Worm (Caenorhabditis elegans): ENCODE data around the gene F29A7.6.

Gene F29A7.6

ce11 chrII:2735644-2736043 is 16.8 kb downstream of the F29A7.6 start:
- TF ChIP-seq nhr-179 (tag; optimal IDR thresholded peaks at IDR 0.05) (no peak), hmg-1.2 (GFP tag; IDR thresholded peaks at IDR 0.05) (peak; percentile 55), B0261.1 (tag; optimal IDR thresholded peaks at IDR 0.05) (peak; percentile 74), tbp1 (GFP tag; optimal IDR thresholded peaks at IDR 0.05) (peak; percentile 86), F39B2.1 (GFP tag; IDR thresholded peaks at IDR 0.05) (no peak), egrh-3 (GFP tag; IDR thresholded peaks at IDR 0.05) (peak; percentile 72), rpc-1 (optimal IDR thresholded peaks at IDR 0.05) (peak; percentile 50), rpc-1 (tag; optimal IDR thresholded peaks at IDR 0.05) (peak; percentile 75), ceh-27 (GFP tag; optimal IDR thresholded peaks at IDR 0.05) (no peak), die-1 (tag; optimal IDR thresholded peaks at IDR 0.05) (peak; percentile 48), D2030.7 (GFP tag; IDR thresholded peaks at IDR 0.05) (peak; percentile 68), lin-26 (GFP tag; IDR thresholded peaks at IDR 0.05) (peak; percentile 76), ztf-25 (GFP tag; IDR thresholded peaks at IDR 0.05) (peak; percentile 62; the same call in 1 of the 2 replicates), nfyb-1 (GFP tag; IDR thresholded peaks at IDR 0.05) (peak; percentile 68; the same call in 1 of the 2 replicates), cebp-2 (GFP tag; IDR thresholded peaks at IDR 0.05) (peak; percentile 61; the same call in 1 of the 2 replicates), pbrm-1 (GFP tag; IDR thresholded peaks at IDR 0.05) (peak; percentile 35; the same call in 1 of the 2 replicates), madf-6 (GFP tag; IDR thresholded peaks at IDR 0.05) (peak; percentile 53; the same call in 1 of the 2 replicates), lsl-1 (GFP tag; optimal IDR thresholded peaks at IDR 0.05) (peak; percentile 5), snpc-4 (GFP tag; optimal IDR thresholded peaks at IDR 0.05) (no peak), snpc-4 (tag; optimal IDR thresholded peaks at IDR 0.05) (peak in 2 of 4 experiments; percentile 2 to 20), lin-54 (GFP tag; optimal IDR thresholded peaks at IDR 0.05) (peak; percentile 13), Y56A3A.18 (GFP tag; IDR thresholded peaks at IDR 0.05) (peak; percentile 39; the same call in 1 of the 2 replicates), zfh-2 (GFP tag; conservative IDR thresholded peaks at IDR 0.05) (peak; percentile 43), T26A5.8 (tag; optimal IDR thresholded peaks at IDR 0.05) (no peak), mcd-1 (GFP tag; IDR thresholded peaks at IDR 0.05) (peak; percentile 52; the same call in 1 of the 2 replicates), chd-7 (tag; optimal IDR thresholded peaks at IDR 0.05) (no peak), hmg-20 (GFP tag; IDR thresholded peaks at IDR 0.05) (peak; percentile 46; the same call in 1 of the 2 replicates), ztf-18 (tag; optimal IDR thresholded peaks at IDR 0.05) (peak; percentile 14), nhr-120 (GFP tag; IDR thresholded peaks at IDR 0.05) (no peak), ceh-40 (GFP tag; IDR thresholded peaks at IDR 0.05) (0 out of 2 replicates have a peak, but pooled peaks have one; percentile 42), him-1 (tag; optimal IDR thresholded peaks at IDR 0.05) (peak; percentile 59), B0035.1 (tag; optimal IDR thresholded peaks at IDR 0.05) (no peak)

- TF ChIP-seq K11D2.4 (GFP tag; IDR thresholded peaks at IDR 0.05): no peak
- TF ChIP-seq fkh-3 (tag; optimal IDR thresholded peaks at IDR 0.05): no peak
- no peak for TF ChIP-seq chd-7 (tag; optimal IDR thresholded peaks at IDR 0.05)
- TF ChIP-seq F49E8.2 (tag; optimal IDR thresholded peaks at IDR 0.05; ENCODE audit: insufficient read depth): no peak
Observed at ce11 chrII:2735192-2735591, 17.2 kb downstream of the F29A7.6 start, which contains the start of gene wdr-31. Gene wdr-31, minus strand, starts transcription at chrII:2735292.

- TF ChIP-seq ceh-79 (tag; optimal IDR thresholded peaks at IDR 0.05): no peak
- 0 out of 2 replicates have a peak, but pooled peaks have one; percentile 23 for TF ChIP-seq madf-3 (GFP tag; IDR thresholded peaks at IDR 0.05)
- TF ChIP-seq cebp-1 (GFP tag; IDR thresholded peaks at IDR 0.05): no peak
- TF ChIP-seq cebp-1 (tag; optimal IDR thresholded peaks at IDR 0.05): peak; percentile 10
- 0 out of 2 replicates have a peak, but pooled peaks have one; percentile 12 for TF ChIP-seq cebp-2 (GFP tag; IDR thresholded peaks at IDR 0.05)
- TF ChIP-seq zfh-2 (GFP tag; conservative IDR thresholded peaks at IDR 0.05): peak; percentile 39; the same call in 1 of the 2 replicates
- peak; percentile 61; the same call in 1 of the 2 replicates for TF ChIP-seq hmg-1.2 (GFP tag; IDR thresholded peaks at IDR 0.05)
- no peak for TF ChIP-seq ama-1 (optimal IDR thresholded peaks at IDR 0.05)
- no peak for TF ChIP-seq ama-1 (GFP tag; optimal IDR thresholded peaks at IDR 0.05)
Observed at ce11 chrII:2734735-2735134, 17.7 kb downstream of the F29A7.6 start.
